Worm (Caenorhabditis elegans): ENCODE results near the gene B0294.3.

DNA sequence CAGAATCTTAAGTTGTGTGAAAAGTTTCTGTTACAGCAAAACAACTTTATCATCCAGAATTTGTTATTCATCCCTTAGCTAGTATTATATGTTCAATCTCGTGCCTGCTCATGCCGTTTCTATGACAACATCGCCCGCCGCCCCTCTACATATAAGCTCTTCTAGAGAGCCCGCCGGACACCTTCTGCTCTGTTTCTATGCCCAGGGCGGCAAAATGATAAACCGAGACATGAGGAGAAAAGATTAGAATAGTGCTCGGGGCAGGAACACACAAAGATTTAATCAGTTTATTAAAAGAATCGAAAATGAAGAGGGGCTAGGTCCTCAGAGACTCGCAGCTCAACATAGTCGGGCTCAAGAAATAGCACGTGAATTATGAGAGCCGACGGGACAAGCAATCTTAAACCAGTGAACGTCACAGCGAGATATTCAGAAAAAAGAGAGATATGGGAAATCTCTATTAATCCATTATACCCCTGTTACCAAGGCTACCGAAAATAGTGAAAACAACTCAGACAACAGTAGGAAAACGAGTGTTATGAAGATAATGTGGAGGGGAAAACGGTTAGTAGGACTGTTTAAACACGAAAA lies 3.4 kb upstream of the B0294.3 start:
- no peak for TF ChIP-seq unc-39 (tag; optimal IDR thresholded peaks at IDR 0.05)
- no peak for TF ChIP-seq blmp-1 (tag; optimal IDR thresholded peaks at IDR 0.05)
- TF ChIP-seq snpc-4 (tag; optimal IDR thresholded peaks at IDR 0.05), result no peak
- TF ChIP-seq nhr-12 (tag; optimal IDR thresholded peaks at IDR 0.05), result no peak
- TF ChIP-seq ces-1 (GFP tag; optimal IDR thresholded peaks at IDR 0.05), result peak; percentile 33
- no peak for TF ChIP-seq sem-2 (GFP tag; optimal IDR thresholded peaks at IDR 0.05)
- TF ChIP-seq elt-3 (tag; optimal IDR thresholded peaks at IDR 0.05), result no peak
- no peak for TF ChIP-seq tbx-8 (GFP tag; optimal IDR thresholded peaks at IDR 0.05)

Measured in whole organism, mixed stage, embryonic.